Fruit fly (Drosophila melanogaster) whole organism: ENCODE measurements around the gene CG34454.

ENCODE experiments used
- CG8478 ChIP-seq: fragments of >200 bp; optimal IDR thresholded peaks from 2 replicates; lab custom pipeline; 2018; ENCODE audit warnings: inconsistent platforms
- Dll ChIP-seq: fragments of >200 bp; optimal IDR thresholded peaks from 2 replicates; lab custom pipeline; 2017
- EcR ChIP-seq, 2 experiments: fragments of >200 bp; optimal IDR thresholded peaks; 2 replicates each; lab custom pipeline; 2017; ENCODE audit warnings: missing biosample characterization in 2 of 2, missing genetic modification characterization in 2 of 2, missing genetic modification reagents in 2 of 2
- psq ChIP-seq: fragments of >200 bp; optimal IDR thresholded peaks from 2 replicates; lab custom pipeline; 2017

DNA sequence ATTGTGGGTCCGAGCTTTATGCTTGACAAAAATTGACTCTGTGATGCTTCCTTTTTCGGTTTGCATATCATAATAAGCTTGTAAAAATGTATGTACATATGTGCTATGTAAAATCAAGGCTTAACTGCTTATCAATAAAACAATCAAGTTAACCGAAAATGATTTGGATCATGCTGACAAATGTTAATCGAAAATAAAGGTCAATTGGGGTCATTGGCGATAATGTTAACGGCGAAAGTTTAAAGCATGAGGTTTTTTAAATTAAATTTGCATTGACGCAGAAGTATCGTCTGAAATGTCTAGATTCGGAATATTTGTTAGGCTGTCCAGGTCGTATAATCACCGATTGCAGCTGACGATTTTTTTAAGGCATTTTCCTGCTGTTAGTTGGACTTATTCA, 15.8 kb downstream of the CG34454 start, which contains the start of gene Kaz1-ORFB:
- TF ChIP-seq Dll (lab: Kevin White, UChicago) = no peak
- no peak for TF ChIP-seq CG8478 (lab: Kevin White, UChicago)
- no peak for TF ChIP-seq EcR (GFP tag; optimal IDR thresholded peaks at IDR 0.05; lab: Kevin White, UChicago)
- no peak for TF ChIP-seq psq (lab: Kevin White, UChicago)
